Fruit fly (Drosophila melanogaster) whole organism, embryonic: ENCODE results near the gene CG6656.
A peak's percentile ranks its signal among the peaks of the same experiment; 100 is the strongest.

ENCODE experiments used
- C15 ChIP-seq: fragments of 200-800 bp; sonication (Bioruptor generic); IDR thresholded peaks from 3 replicates; pipeline ENCODE4 v1.3.6; 2022; ENCODE audit warnings: missing biosample characterization, missing genetic modification characterization
- CG10147 ChIP-seq: fragments of 200-800 bp; sonication (Bioruptor generic); optimal IDR thresholded peaks from 2 replicates; lab custom pipeline; 2019; ENCODE audit warnings: missing biosample characterization, mild to moderate bottlenecking, missing genetic modification characterization, moderate library complexity
- CG10543 ChIP-seq: fragments of 200-800 bp; sonication (Bioruptor generic); optimal IDR thresholded peaks from 3 replicates; lab custom pipeline; 2017; ENCODE audit warnings: missing biosample characterization, mild to moderate bottlenecking, missing genetic modification characterization, moderate library complexity
- CG10654 ChIP-seq: fragments of 200-800 bp; sonication (Bioruptor generic); optimal IDR thresholded peaks from 2 replicates; lab custom pipeline; 2016; ENCODE audit warnings: missing biosample characterization, missing genetic modification characterization
- CG10959 ChIP-seq: fragments of 200-800 bp; sonication (Bioruptor generic); IDR thresholded peaks from 2 replicates; pipeline ENCODE4 v1.3.6; 2022; ENCODE audit warnings: missing biosample characterization, missing genetic modification characterization
- CG12299 ChIP-seq: fragments of 200-800 bp; sonication (Bioruptor generic); optimal IDR thresholded peaks from 2 replicates; lab custom pipeline; 2018; ENCODE audit warnings: missing biosample characterization, mild to moderate bottlenecking, missing genetic modification characterization
- CG12744 ChIP-seq: fragments of 200-800 bp; sonication (Bioruptor generic); optimal IDR thresholded peaks from 2 replicates; lab custom pipeline; 2016; ENCODE audit warnings: missing biosample characterization, missing genetic modification characterization
- CG13775 ChIP-seq: fragments of 200-800 bp; sonication (Bioruptor generic); optimal IDR thresholded peaks from 3 replicates; lab custom pipeline; 2017; ENCODE audit warnings: missing biosample characterization, mild to moderate bottlenecking, missing genetic modification characterization
- CG15514 ChIP-seq: fragments of 200-800 bp; sonication (Bioruptor generic); optimal IDR thresholded peaks from 3 replicates; lab custom pipeline; 2017; ENCODE audit warnings: missing biosample characterization, missing genetic modification characterization, mild to moderate bottlenecking, moderate library complexity, missing genetic modification reagents
- CG17568 ChIP-seq: fragments of 200-800 bp; sonication (Bioruptor generic); optimal IDR thresholded peaks from 2 replicates; lab custom pipeline; 2018; ENCODE audit warnings: missing biosample characterization, mild to moderate bottlenecking, missing genetic modification characterization, moderate library complexity
- CG30431 ChIP-seq: fragments of 200-800 bp; sonication (Bioruptor generic); optimal IDR thresholded peaks from 2 replicates; lab custom pipeline; 2017; ENCODE audit warnings: missing biosample characterization, missing genetic modification characterization
- CG33557 ChIP-seq: fragments of 200-800 bp; sonication (Bioruptor generic); optimal IDR thresholded peaks from 2 replicates; lab custom pipeline; 2019; ENCODE audit warnings: missing biosample characterization, mild to moderate bottlenecking, missing genetic modification characterization, moderate library complexity
- CG3838 ChIP-seq: fragments of 200-800 bp; sonication (Bioruptor generic); optimal IDR thresholded peaks from 3 replicates; lab custom pipeline; 2016; ENCODE audit warnings: missing biosample characterization, missing genetic modification characterization
- CG3995 ChIP-seq: fragments of 200-800 bp; sonication (Bioruptor generic); optimal IDR thresholded peaks from 3 replicates; lab custom pipeline; 2016; ENCODE audit warnings: missing biosample characterization, missing genetic modification characterization
- CG9437 ChIP-seq: fragments of 200-800 bp; sonication (Bioruptor generic); optimal IDR thresholded peaks from 2 replicates; lab custom pipeline; 2018; ENCODE audit warnings: missing biosample characterization, mild to moderate bottlenecking, missing genetic modification characterization
- CG9609 ChIP-seq: fragments of 200-800 bp; sonication (Bioruptor generic); optimal IDR thresholded peaks from 3 replicates; lab custom pipeline; 2016; ENCODE audit warnings: missing biosample characterization, missing genetic modification characterization
- D19A ChIP-seq: fragments of 200-800 bp; optimal IDR thresholded peaks from 3 replicates; lab custom pipeline; 2019; ENCODE audit warnings: missing biosample characterization, mild to moderate bottlenecking, missing genetic modification characterization, moderate library complexity
- Dad ChIP-seq: fragments of 200-800 bp; sonication (Bioruptor generic); optimal IDR thresholded peaks from 3 replicates; lab custom pipeline; 2016; ENCODE audit warnings: missing biosample characterization, missing genetic modification characterization
- Deaf1 ChIP-seq: fragments of 200-800 bp; optimal IDR thresholded peaks from 3 replicates; lab custom pipeline; 2019; ENCODE audit warnings: missing biosample characterization, mild to moderate bottlenecking, missing genetic modification characterization, moderate library complexity
- Dip2 ChIP-seq: fragments of 200-800 bp; sonication (Bioruptor generic); IDR thresholded peaks from 2 replicates; pipeline ENCODE4 v1.3.6; 2022; ENCODE audit warnings: missing biosample characterization, missing genetic modification characterization
- HHEX ChIP-seq: fragments of 200-800 bp; sonication (Bioruptor generic); optimal IDR thresholded peaks from 3 replicates; lab custom pipeline; 2017; ENCODE audit warnings: missing biosample characterization, mild to moderate bottlenecking, missing genetic modification characterization, missing genetic modification reagents
- HmgZ ChIP-seq: fragments of 200-800 bp; sonication (Bioruptor generic); optimal IDR thresholded peaks from 2 replicates; lab custom pipeline; 2018; ENCODE audit warnings: missing biosample characterization, mild to moderate bottlenecking, missing genetic modification characterization
- Lpt ChIP-seq: fragments of >200 bp; optimal IDR thresholded peaks from 2 replicates; lab custom pipeline; 2018; ENCODE audit warnings: missing biosample characterization, missing genetic modification characterization
- ab ChIP-seq: fragments of 200-800 bp; sonication (Bioruptor generic); optimal IDR thresholded peaks from 2 replicates; lab custom pipeline; 2016; ENCODE audit warnings: missing biosample characterization, missing genetic modification characterization
- abd-A ChIP-seq: fragments of 200-800 bp; sonication (Bioruptor generic); optimal IDR thresholded peaks from 3 replicates; lab custom pipeline; 2019; ENCODE audit warnings: missing biosample characterization, mild to moderate bottlenecking, missing genetic modification characterization, moderate library complexity
- al ChIP-seq: fragments of 200-800 bp; sonication (Bioruptor generic); IDR thresholded peaks from 2 replicates; pipeline ENCODE4 v1.3.6; 2022; ENCODE audit warnings: missing biosample characterization, missing genetic modification characterization
- bowl ChIP-seq: fragments of 200-800 bp; sonication (Bioruptor generic); IDR thresholded peaks from 2 replicates; pipeline ENCODE4 v1.3.6; 2022; ENCODE audit warnings: missing biosample characterization, missing genetic modification characterization
- br ChIP-seq: fragments of >200 bp; optimal IDR thresholded peaks from 2 replicates; lab custom pipeline; 2017
- cg ChIP-seq: fragments of 200-800 bp; sonication (Bioruptor generic); optimal IDR thresholded peaks from 3 replicates; lab custom pipeline; 2019; ENCODE audit warnings: missing biosample characterization, mild to moderate bottlenecking, missing genetic modification characterization, moderate library complexity
- dm ChIP-seq: fragments of 200-800 bp; sonication (Bioruptor generic); optimal IDR thresholded peaks from 3 replicates; lab custom pipeline; 2016; ENCODE audit warnings: missing biosample characterization, missing genetic modification characterization
- dpn ChIP-seq, 2 experiments: fragments of 200-800 bp; sonication (Bioruptor generic); optimal IDR thresholded peaks; 3 replicates each; lab custom pipeline; 2016; ENCODE audit warnings: missing biosample characterization in 2 of 2, missing genetic modification characterization in 2 of 2
- fd64A ChIP-seq: fragments of 200-800 bp; sonication (Bioruptor generic); optimal IDR thresholded peaks from 3 replicates; lab custom pipeline; 2018; ENCODE audit warnings: missing biosample characterization, mild to moderate bottlenecking, missing genetic modification characterization
- fru ChIP-seq: fragments of >200 bp; optimal IDR thresholded peaks from 2 replicates; lab custom pipeline; 2017
- fu2 ChIP-seq: fragments of 200-800 bp; sonication (Bioruptor generic); optimal IDR thresholded peaks from 2 replicates; lab custom pipeline; 2016; ENCODE audit warnings: missing biosample characterization, missing genetic modification characterization
- gsb ChIP-seq: fragments of 200-800 bp; sonication (Bioruptor generic); IDR thresholded peaks from 2 replicates; pipeline ENCODE4 v1.3.6; 2022; ENCODE audit warnings: missing biosample characterization, missing genetic modification characterization
- gsb-n ChIP-seq: fragments of 200-800 bp; sonication (Bioruptor generic); optimal IDR thresholded peaks from 3 replicates; lab custom pipeline; 2018; ENCODE audit warnings: missing biosample characterization, mild to moderate bottlenecking, missing genetic modification characterization
- hth ChIP-seq: fragments of >200 bp; optimal IDR thresholded peaks from 2 replicates; lab custom pipeline; 2017; ENCODE audit warnings: inconsistent platforms
- inv ChIP-seq: fragments of 200-800 bp; sonication (Bioruptor generic); IDR thresholded peaks from 2 replicates; pipeline ENCODE4 v1.3.6; 2022; ENCODE audit warnings: missing biosample characterization, missing genetic modification characterization; ENCODE audit not compliant: partially characterized antibody
- jigr1 ChIP-seq: fragments of 200-800 bp; sonication (Bioruptor generic); IDR thresholded peaks from 3 replicates; pipeline ENCODE4 v1.3.6; 2022; ENCODE audit warnings: missing biosample characterization, missing genetic modification characterization
- lbe ChIP-seq: fragments of 200-800 bp; sonication (Bioruptor generic); optimal IDR thresholded peaks from 2 replicates; lab custom pipeline; 2016; ENCODE audit warnings: missing biosample characterization, mild to moderate bottlenecking, missing genetic modification characterization
- nmo ChIP-seq: fragments of 200-800 bp; sonication (Bioruptor generic); optimal IDR thresholded peaks from 2 replicates; lab custom pipeline; 2018; ENCODE audit warnings: missing biosample characterization, mild to moderate bottlenecking, missing genetic modification characterization, moderate library complexity
- pb ChIP-seq: fragments of 200-800 bp; sonication (Bioruptor generic); optimal IDR thresholded peaks from 3 replicates; lab custom pipeline; 2016; ENCODE audit warnings: missing biosample characterization, missing genetic modification characterization
- peb ChIP-seq: fragments of 200-800 bp; sonication (Bioruptor generic); IDR thresholded peaks from 2 replicates; pipeline ENCODE4 v1.3.6; 2022; ENCODE audit warnings: missing biosample characterization, missing genetic modification characterization
- pnt ChIP-seq: fragments of 200-800 bp; sonication (Bioruptor generic); optimal IDR thresholded peaks from 3 replicates; lab custom pipeline; 2016; ENCODE audit warnings: missing biosample characterization, missing genetic modification characterization
- pum ChIP-seq: fragments of 200-800 bp; sonication (Bioruptor generic); optimal IDR thresholded peaks from 2 replicates; lab custom pipeline; 2016; ENCODE audit warnings: missing biosample characterization, missing genetic modification characterization
- ranshi ChIP-seq: fragments of 200-800 bp; sonication (Bioruptor generic); IDR thresholded peaks from 2 replicates; pipeline ENCODE4 v1.3.6; 2022; ENCODE audit warnings: missing biosample characterization, missing genetic modification characterization
- sd ChIP-seq: fragments of 200-800 bp; sonication (Bioruptor generic); optimal IDR thresholded peaks from 3 replicates; lab custom pipeline; 2018; ENCODE audit warnings: missing biosample characterization, mild to moderate bottlenecking, missing genetic modification characterization, moderate library complexity
- shn ChIP-seq: fragments of 200-800 bp; sonication (Bioruptor generic); optimal IDR thresholded peaks from 3 replicates; lab custom pipeline; 2016; ENCODE audit warnings: missing biosample characterization, missing genetic modification characterization
- tap ChIP-seq: fragments of 200-800 bp; optimal IDR thresholded peaks from 3 replicates; lab custom pipeline; 2019; ENCODE audit warnings: missing biosample characterization, mild to moderate bottlenecking, missing genetic modification characterization, moderate library complexity
- tio ChIP-seq: fragments of 200-800 bp; sonication (Bioruptor generic); optimal IDR thresholded peaks from 2 replicates; lab custom pipeline; 2017; ENCODE audit warnings: missing biosample characterization, missing genetic modification characterization, inconsistent platforms
- trh ChIP-seq: fragments of 200-800 bp; sonication (Bioruptor generic); optimal IDR thresholded peaks from 2 replicates; lab custom pipeline; 2016; ENCODE audit warnings: missing biosample characterization, missing genetic modification characterization
- usp ChIP-seq: fragments of >200 bp; optimal IDR thresholded peaks from 2 replicates; lab custom pipeline; 2017; ENCODE audit warnings: missing biosample characterization, missing genetic modification characterization
- wor ChIP-seq: fragments of 200-800 bp; sonication (Bioruptor generic); IDR thresholded peaks from 2 replicates; pipeline ENCODE4 v1.3.6; 2022; ENCODE audit warnings: missing biosample characterization, missing genetic modification characterization
- zfh2 ChIP-seq: fragments of 200-800 bp; sonication (Bioruptor generic); optimal IDR thresholded peaks from 2 replicates; lab custom pipeline; 2016; ENCODE audit warnings: missing biosample characterization, missing genetic modification characterization

The CG6656 gene

dm6 chr3R:21859509-21859908 is 15.6 kb upstream of the CG6656 start (continued):
- no peak for TF ChIP-seq fd64A (GFP tag; lab: Kevin White, UChicago)
- TF ChIP-seq nmo (GFP tag; lab: Kevin White, UChicago): peak; percentile 63
- TF ChIP-seq CG10959 (GFP tag; lab: Robert Waterston, UW): peak; percentile 36
- TF ChIP-seq pum (GFP tag; lab: Kevin White, UChicago): peak; percentile 26
- peak; percentile 7 to 46 for TF ChIP-seq dpn (GFP tag; optimal IDR thresholded peaks at IDR 0.05; lab: Kevin White, UChicago)
- TF ChIP-seq Dad (GFP tag; lab: Kevin White, UChicago): no peak
- no peak for TF ChIP-seq tap (tag; lab: Kevin White, UChicago)
- peak; percentile 36 for TF ChIP-seq CG13775 (GFP tag; lab: Kevin White, UChicago)
- TF ChIP-seq abd-A (tag; lab: Kevin White, UChicago): no peak
- TF ChIP-seq fu2: no peak
- no peak for TF ChIP-seq CG12744 (GFP tag; lab: Kevin White, UChicago)
- TF ChIP-seq CG33557: peak; percentile 57
- peak; percentile 50 for TF ChIP-seq CG30431 (GFP tag; lab: Kevin White, UChicago)
- peak; percentile 44 for TF ChIP-seq D19A
- TF ChIP-seq trh: no peak
- TF ChIP-seq inv (GFP tag; lab: Robert Waterston, UW): no peak
- TF ChIP-seq ranshi (GFP tag; lab: Robert Waterston, UW): no peak
- no peak for TF ChIP-seq CG10147 (GFP tag; lab: Kevin White, UChicago)
- TF ChIP-seq fru (lab: Kevin White, UChicago): no peak
- TF ChIP-seq wor: peak; percentile 32
- TF ChIP-seq usp (GFP tag; lab: Kevin White, UChicago): no peak
- no peak for TF ChIP-seq CG12299 (tag; lab: Kevin White, UChicago)
- TF ChIP-seq gsb-n: peak; percentile 72
- no peak for TF ChIP-seq zfh2
- no peak for TF ChIP-seq CG3838 (GFP tag; lab: Kevin White, UChicago)
- no peak for TF ChIP-seq br (lab: Kevin White, UChicago)
- TF ChIP-seq dm: no peak
- peak; percentile 87 for TF ChIP-seq lbe (GFP tag; lab: Kevin White, UChicago)
- no peak for TF ChIP-seq bowl (GFP tag; lab: Robert Waterston, UW)
- no peak for TF ChIP-seq al (GFP tag; lab: Robert Waterston, UW)
- no peak for TF ChIP-seq ab
- no peak for TF ChIP-seq pb (GFP tag; lab: Kevin White, UChicago)
- TF ChIP-seq tio (GFP tag; lab: Kevin White, UChicago): peak; percentile 54
- TF ChIP-seq CG17568: no peak
- peak; percentile 8 for TF ChIP-seq HHEX (GFP tag; lab: Kevin White, UChicago)
- TF ChIP-seq gsb: no peak
- TF ChIP-seq jigr1 (GFP tag; lab: Robert Waterston, UW): no peak
- TF ChIP-seq CG10543: no peak
- no peak for TF ChIP-seq peb
- TF ChIP-seq CG10654 (GFP tag; lab: Kevin White, UChicago): peak; percentile 20
- TF ChIP-seq hth (lab: Kevin White, UChicago): no peak
- TF ChIP-seq CG9437 (GFP tag; lab: Kevin White, UChicago): peak; percentile 40
- TF ChIP-seq pnt: peak; percentile 4
- TF ChIP-seq CG3995: no peak
- peak; percentile 5 for TF ChIP-seq shn
- no peak for TF ChIP-seq HmgZ (tag; lab: Kevin White, UChicago)
- TF ChIP-seq C15 (GFP tag; lab: Robert Waterston, UW): no peak
- no peak for TF ChIP-seq Lpt (GFP tag; lab: Kevin White, UChicago)
- no peak for TF ChIP-seq Deaf1 (tag; lab: Kevin White, UChicago)
- no peak for TF ChIP-seq cg
- TF ChIP-seq CG15514 (GFP tag; lab: Kevin White, UChicago): no peak
- no peak for TF ChIP-seq sd (tag; lab: Kevin White, UChicago)
- TF ChIP-seq CG9609: peak; percentile 23
- TF ChIP-seq Dip2: no peak
